Worm (Caenorhabditis elegans): ENCODE measurements around the gene F18E3.12.

DNA sequence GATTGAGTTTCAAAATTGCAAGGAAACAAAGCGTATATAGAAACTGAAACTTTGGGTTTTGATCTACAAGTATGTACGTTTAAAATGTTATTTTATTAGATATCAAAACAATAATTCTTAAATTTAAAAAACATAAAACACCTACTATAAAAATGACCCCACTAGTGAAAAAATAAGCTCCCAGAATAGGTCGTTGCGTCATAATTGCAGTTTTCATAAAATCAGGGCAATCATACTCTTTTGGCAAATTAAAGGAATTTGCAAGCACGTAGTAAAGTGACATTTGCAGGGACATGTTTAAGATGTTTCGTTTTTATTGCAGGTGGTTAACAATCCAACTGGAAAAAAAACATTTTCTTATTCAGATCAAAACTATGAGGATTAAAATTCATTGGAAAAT lies 6.3 kb upstream of the F18E3.12 start, which contains the start of gene srt-6:
- TF ChIP-seq cnd-1 (tag; optimal IDR thresholded peaks at IDR 0.05) (no peak), ham-2 (GFP tag; optimal IDR thresholded peaks at IDR 0.05) (no peak), unc-62 (GFP tag; optimal IDR thresholded peaks at IDR 0.05) (no peak), sem-2 (GFP tag; optimal IDR thresholded peaks at IDR 0.05) (no peak)

Data from whole organism, mixed stage, embryonic.